Fruit fly (Drosophila melanogaster) Kc167 (cell line): ENCODE measurements around the gene fax.

Source experiments
- Sin3A ChIP-seq: fragments of >200 bp; optimal IDR thresholded peaks from 2 replicates; lab custom pipeline; 2018; ENCODE audit warnings: missing external identifiers
- psq ChIP-seq: fragments of >200 bp; optimal IDR thresholded peaks from 2 replicates; lab custom pipeline; 2017; ENCODE audit warnings: missing external identifiers
- ttk ChIP-seq: sonication (Bioruptor generic); optimal IDR thresholded peaks from 2 replicates; lab custom pipeline; 2017; ENCODE audit warnings: missing external identifiers

dm6 chr3L:16367240-16367639 is 44.4 kb downstream of the fax start, which contains the start of gene Cpr72Ec:
- no peak for TF ChIP-seq psq (lab: Kevin White, UChicago)
- TF ChIP-seq ttk (lab: Kevin White, UChicago): no peak
- TF ChIP-seq Sin3A: no peak
